Worm (Caenorhabditis elegans) whole organism, young adult: ENCODE results near the gene F52C6.2.

Experiments used
- B0019.2 ChIP-seq: fragments of 200-800 bp; sonication (Bioruptor generic); conservative IDR thresholded peaks from 2 replicates; pipeline ENCODE4 v1.3.6; 2022; ENCODE audit warnings: missing genetic modification reagents, missing genetic modification characterization, missing compliant biosample characterization
- C06A6.2 ChIP-seq: fragments of 200-800 bp; sonication (Bioruptor generic); conservative IDR thresholded peaks from 2 replicates; pipeline ENCODE4 v1.3.6; 2022; ENCODE audit warnings: missing genetic modification characterization, missing compliant biosample characterization
- C17E4.6 ChIP-seq: fragments of 200-800 bp; sonication (Bioruptor generic); IDR thresholded peaks from 2 replicates; pipeline ENCODE4 v1.3.6; 2022; ENCODE audit warnings: missing genetic modification reagents, missing genetic modification characterization, missing compliant biosample characterization
- F23B12.7 ChIP-seq: sonication (generic microtip); optimal IDR thresholded peaks from 2 replicates; lab custom pipeline; 2017; ENCODE audit warnings: missing genetic modification characterization, mild to moderate bottlenecking, missing compliant biosample characterization, antibody characterized with exemption, moderate library complexity; ENCODE audit not compliant: insufficient read depth
- F55B11.4 ChIP-seq: sonication (generic microtip); optimal IDR thresholded peaks from 2 replicates; lab custom pipeline; 2016; ENCODE audit warnings: missing compliant biosample characterization, missing genetic modification characterization, borderline replicate concordance; ENCODE audit not compliant: insufficient read depth
- K12H6.12 ChIP-seq: fragments of 200-800 bp; sonication (Bioruptor generic); optimal IDR thresholded peaks from 2 replicates; lab custom pipeline; 2018; ENCODE audit warnings: mild to moderate bottlenecking, missing genetic modification characterization, missing compliant biosample characterization
- T26A5.8 ChIP-seq: sonication (generic microtip); optimal IDR thresholded peaks from 2 replicates; lab custom pipeline; 2016; ENCODE audit warnings: missing genetic modification characterization, missing compliant biosample characterization
- Y53G8AR.9 ChIP-seq: fragments of 200-800 bp; sonication (Bioruptor generic); conservative IDR thresholded peaks from 2 replicates; pipeline ENCODE4 v1.3.6; 2022; ENCODE audit warnings: missing genetic modification reagents, missing genetic modification characterization, missing compliant biosample characterization
- Y79H2A.3 ChIP-seq: fragments of 200-800 bp; sonication (Bioruptor generic); conservative IDR thresholded peaks from 2 replicates; pipeline ENCODE4 v1.3.6; 2022; ENCODE audit warnings: missing genetic modification reagents, missing genetic modification characterization, missing compliant biosample characterization
- ama-1 ChIP-seq, 3 experiments: fragments of 150-350 bp in 1 of 3; sonication (generic microtip) in 2 of 3; optimal IDR thresholded peaks; 2 replicates each; lab custom pipeline; 2014 to 2018; ENCODE audit warnings: missing biosample characterization in 2 of 3, missing genetic modification characterization in 2 of 3, missing genetic modification reagents in 2 of 3
- aptf-2 ChIP-seq: fragments of 200-800 bp; sonication (Bioruptor generic); conservative IDR thresholded peaks from 2 replicates; pipeline ENCODE4 v1.3.6; 2022; ENCODE audit warnings: missing genetic modification reagents, missing genetic modification characterization, missing compliant biosample characterization
- aptf-3 ChIP-seq: fragments of 200-800 bp; sonication (Bioruptor generic); IDR thresholded peaks from 2 replicates; pipeline ENCODE4 v1.3.6; 2022; ENCODE audit warnings: missing genetic modification characterization, missing compliant biosample characterization
- attf-5 ChIP-seq: fragments of 200-800 bp; sonication (Bioruptor generic); optimal IDR thresholded peaks from 2 replicates; lab custom pipeline; 2018; ENCODE audit warnings: mild to moderate bottlenecking, missing genetic modification characterization, missing compliant biosample characterization
- cebp-1 ChIP-seq, 2 experiments: fragments of 200-800 bp in 1 of 2; sonication (Bioruptor generic) in 1 of 2; sonication (generic microtip) in 1 of 2; IDR thresholded peaks in 1 of 2; optimal IDR thresholded peaks in 1 of 2; 2 replicates each; pipeline versions ENCODE4 v1.3.6 to Lab custom; 2017 to 2022; ENCODE audit warnings: missing compliant biosample characterization in 2 of 2, missing genetic modification characterization in 2 of 2, mild to moderate bottlenecking in 1 of 2, missing genetic modification reagents in 1 of 2, moderate library complexity in 1 of 2
- cebp-2 ChIP-seq: fragments of 200-800 bp; sonication (Bioruptor generic); IDR thresholded peaks from 2 replicates; pipeline ENCODE4 v1.3.6; 2022; ENCODE audit warnings: missing genetic modification characterization, missing compliant biosample characterization
- efl-1 ChIP-seq: fragments of 150-350 bp; optimal IDR thresholded peaks from 2 replicates; lab custom pipeline; 2014; ENCODE audit warnings: missing biosample characterization, missing genetic modification reagents, missing genetic modification characterization
- hlh-12 ChIP-seq: sonication (generic microtip); optimal IDR thresholded peaks from 2 replicates; lab custom pipeline; 2016; ENCODE audit warnings: missing genetic modification characterization, missing compliant biosample characterization
- hlh-26 ChIP-seq: fragments of 200-800 bp; sonication (Bioruptor generic); conservative IDR thresholded peaks from 2 replicates; pipeline ENCODE4 v1.3.6; 2022; ENCODE audit warnings: missing genetic modification reagents, missing genetic modification characterization, missing compliant biosample characterization
- lag-1 ChIP-seq: fragments of 200-800 bp; sonication (Bioruptor generic); IDR thresholded peaks from 2 replicates; pipeline ENCODE4 v1.3.6; 2022; ENCODE audit warnings: missing genetic modification reagents, missing genetic modification characterization, missing compliant biosample characterization
- let-607 ChIP-seq, 2 experiments: fragments of 200-800 bp in 1 of 2; sonication (Bioruptor generic) in 1 of 2; sonication (generic microtip) in 1 of 2; optimal IDR thresholded peaks; 2 replicates each; lab custom pipeline; 2016 to 2018; ENCODE audit warnings: mild to moderate bottlenecking in 2 of 2, missing compliant biosample characterization in 2 of 2, missing genetic modification characterization in 2 of 2, moderate library complexity in 2 of 2, missing genotype in 1 of 2
- lin-26 ChIP-seq: fragments of 200-800 bp; sonication (Bioruptor generic); IDR thresholded peaks from 2 replicates; pipeline ENCODE4 v1.3.6; 2022; ENCODE audit warnings: missing genetic modification reagents, missing genetic modification characterization, missing compliant biosample characterization
- lin-35 ChIP-seq, 3 experiments: fragments of 150-350 bp in 2 of 3; sonication (generic microtip) in 1 of 3; optimal IDR thresholded peaks; 2 replicates each; lab custom pipeline; 2014 to 2018; ENCODE audit warnings: missing biosample characterization in 3 of 3, missing genetic modification characterization in 3 of 3, missing genetic modification reagents in 3 of 3
- lir-1 ChIP-seq: fragments of 200-800 bp; sonication (Bioruptor generic); conservative IDR thresholded peaks from 2 replicates; pipeline ENCODE4 v1.3.6; 2022; ENCODE audit warnings: missing genetic modification reagents, missing genetic modification characterization, missing compliant biosample characterization
- mes-4 ChIP-seq: sonication (generic microtip); optimal IDR thresholded peaks from 2 replicates; lab custom pipeline; 2016; ENCODE audit warnings: missing genotype, missing genetic modification characterization, missing compliant biosample characterization
- nfya-2 ChIP-seq: fragments of 200-800 bp; sonication (Bioruptor generic); IDR thresholded peaks from 2 replicates; pipeline ENCODE4 v1.3.6; 2022; ENCODE audit warnings: missing genetic modification reagents, missing genetic modification characterization, missing compliant biosample characterization
- nhr-120 ChIP-seq: fragments of 200-800 bp; sonication (Bioruptor generic); IDR thresholded peaks from 2 replicates; pipeline ENCODE4 v1.3.6; 2022; ENCODE audit warnings: missing genetic modification characterization, missing compliant biosample characterization
- pbrm-1 ChIP-seq: fragments of 200-800 bp; sonication (Bioruptor generic); IDR thresholded peaks from 2 replicates; pipeline ENCODE4 v1.3.6; 2022; ENCODE audit warnings: missing genetic modification reagents, missing genetic modification characterization, missing compliant biosample characterization
- pha-4 ChIP-seq: fragments of 150-350 bp; sonication (generic microtip); optimal IDR thresholded peaks from 2 replicates; lab custom pipeline; 2014; ENCODE audit warnings: missing biosample characterization, missing genetic modification reagents, missing genetic modification characterization
- repo-1 ChIP-seq: sonication (generic microtip); optimal IDR thresholded peaks from 2 replicates; lab custom pipeline; 2017; ENCODE audit warnings: mild to moderate bottlenecking, missing genetic modification characterization, missing compliant biosample characterization
- sdz-38 ChIP-seq: sonication (generic microtip); optimal IDR thresholded peaks from 2 replicates; lab custom pipeline; 2016; ENCODE audit warnings: missing genotype, missing genetic modification characterization, missing compliant biosample characterization
- sea-2 ChIP-seq: fragments of 200-800 bp; sonication (Bioruptor generic); IDR thresholded peaks from 2 replicates; pipeline ENCODE4 v1.3.6; 2022; ENCODE audit warnings: missing genetic modification characterization, missing compliant biosample characterization
- snpc-4 ChIP-seq, 5 experiments: fragments of 150-350 bp in 1 of 5; sonication (generic microtip) in 4 of 5; optimal IDR thresholded peaks; 2 replicates each; lab custom pipeline; 2014 to 2018; ENCODE audit warnings: missing genetic modification characterization in 5 of 5, missing biosample characterization in 3 of 5, antibody characterized with exemption in 2 of 5, mild to moderate bottlenecking in 2 of 5, missing compliant biosample characterization in 2 of 5, missing genotype in 2 of 5, moderate library complexity in 2 of 5, missing genetic modification reagents in 1 of 5
- somi-1 ChIP-seq: fragments of 200-800 bp; sonication (Bioruptor generic); optimal IDR thresholded peaks from 2 replicates; lab custom pipeline; 2018; ENCODE audit warnings: mild to moderate bottlenecking, missing genetic modification characterization, missing compliant biosample characterization
- unc-130 ChIP-seq: sonication (generic microtip); optimal IDR thresholded peaks from 2 replicates; lab custom pipeline; 2016; ENCODE audit warnings: missing genetic modification reagents, missing genetic modification characterization, missing compliant biosample characterization
- zfh-2 ChIP-seq: fragments of 200-800 bp; sonication (Bioruptor generic); conservative IDR thresholded peaks from 2 replicates; pipeline ENCODE4 v1.3.6; 2022; ENCODE audit warnings: missing genetic modification reagents, missing genetic modification characterization, missing compliant biosample characterization

The F52C6.2 gene

DNA sequence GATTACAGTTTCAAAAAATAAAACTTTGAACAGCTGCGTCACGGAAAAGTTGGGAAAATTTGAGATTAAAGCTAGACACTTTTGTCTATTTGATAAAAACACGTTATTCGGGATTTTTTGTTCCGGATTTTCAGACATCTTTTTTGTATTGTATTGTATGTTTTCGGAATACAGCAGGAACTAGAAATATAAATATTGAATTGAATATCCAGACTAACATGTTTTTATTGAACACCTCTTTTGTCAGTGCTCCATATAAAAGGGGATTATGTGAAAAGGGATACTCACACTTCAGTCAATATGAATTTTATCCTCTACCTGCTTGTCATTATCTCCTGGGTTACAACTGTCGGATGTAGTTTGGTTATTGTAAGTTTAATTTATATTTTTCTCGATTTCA lies 32.4 kb upstream of the F52C6.2 start, which contains the start of gene C16C4.1:
Gene C16C4.1, plus strand, starts transcription at position 301 of the 400 bp plus-strand sequence.
- TF ChIP-seq zfh-2 (no peak), lag-1 (GFP tag; lab: Robert Waterston, UW) (no peak), somi-1 (GFP tag; lab: Kevin White, UChicago) (no peak), attf-5 (GFP tag; lab: Kevin White, UChicago) (no peak), nfya-2 (GFP tag; lab: Robert Waterston, UW) (no peak)

DNA sequence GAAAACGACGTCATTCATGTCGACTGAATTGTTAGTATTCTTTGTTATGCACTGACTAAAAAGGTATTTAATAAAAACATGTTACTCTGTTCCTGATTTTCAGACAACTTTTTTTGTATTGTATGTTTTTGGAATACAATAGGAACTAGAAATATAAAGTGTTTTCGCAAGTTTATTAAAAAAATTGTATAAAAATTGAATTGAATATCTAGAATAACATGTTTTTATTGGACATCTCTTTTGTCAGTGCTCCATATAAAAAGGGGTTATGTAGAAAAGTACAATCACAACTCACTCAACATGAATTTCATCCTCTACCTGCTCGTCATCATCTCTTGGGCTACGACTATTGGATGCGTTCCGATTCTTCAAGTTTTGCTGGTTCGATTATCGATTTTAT lies 31.0 kb upstream of the F52C6.2 start, which contains the start of gene C46F9.5:
Gene C46F9.5, plus strand, starts transcription at position 301 of the 400 bp plus-strand sequence.
- no peak for TF ChIP-seq C17E4.6 (GFP tag; lab: Robert Waterston, UW)
- TF ChIP-seq F55B11.4 (tag; lab: Kevin White, UChicago) = no peak
- TF ChIP-seq lin-35 (GFP tag; optimal IDR thresholded peaks at IDR 0.05; lab: Kevin White, UChicago) = no peak
- TF ChIP-seq K12H6.12 (tag; lab: Kevin White, UChicago) = no peak
- TF ChIP-seq mes-4 (tag; lab: Kevin White, UChicago) = no peak
- TF ChIP-seq Y79H2A.3 (GFP tag; lab: Robert Waterston, UW) = no peak
- TF ChIP-seq pbrm-1 (GFP tag; lab: Robert Waterston, UW) = no peak
- no peak for TF ChIP-seq aptf-2
- TF ChIP-seq lir-1 = no peak
- TF ChIP-seq hlh-12 (tag; lab: Kevin White, UChicago) = no peak
- no peak for TF ChIP-seq efl-1
- TF ChIP-seq aptf-3 = no peak
- TF ChIP-seq hlh-26 (GFP tag; lab: Robert Waterston, UW) = no peak
- TF ChIP-seq lin-26 (GFP tag; lab: Robert Waterston, UW) = no peak
- no peak for TF ChIP-seq F23B12.7 (tag; lab: Kevin White, UChicago)
- no peak for TF ChIP-seq ama-1 (optimal IDR thresholded peaks at IDR 0.05; lab: Kevin White, UChicago)
- no peak for TF ChIP-seq ama-1 (GFP tag; optimal IDR thresholded peaks at IDR 0.05; lab: Kevin White, UChicago)
- TF ChIP-seq, all 124 proteins: peak for 0

DNA sequence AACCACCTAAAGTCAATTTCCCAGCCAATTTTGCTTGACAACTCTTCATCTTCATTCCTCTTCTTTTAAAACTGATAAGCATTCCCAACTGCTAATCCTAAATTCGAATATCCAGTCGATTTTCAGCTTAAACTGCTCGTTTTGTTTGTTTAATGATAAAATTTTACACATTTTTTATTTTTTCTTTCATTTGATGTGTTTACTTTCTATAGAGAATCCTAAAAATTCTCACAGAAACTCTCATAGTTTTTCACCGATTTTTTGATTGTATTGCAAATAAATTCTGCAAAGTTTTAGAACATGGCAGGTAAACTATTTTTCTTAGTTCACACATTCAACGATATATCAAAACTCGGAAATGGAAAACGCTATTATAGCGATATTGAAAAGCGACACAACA lies 30.5 kb upstream of the F52C6.2 start, which contains the start of gene math-25:
Gene math-25, plus strand, starts transcription at position 301 of the 400 bp plus-strand sequence.
- no peak for TF ChIP-seq B0019.2
- TF ChIP-seq lir-1 = no peak

DNA sequence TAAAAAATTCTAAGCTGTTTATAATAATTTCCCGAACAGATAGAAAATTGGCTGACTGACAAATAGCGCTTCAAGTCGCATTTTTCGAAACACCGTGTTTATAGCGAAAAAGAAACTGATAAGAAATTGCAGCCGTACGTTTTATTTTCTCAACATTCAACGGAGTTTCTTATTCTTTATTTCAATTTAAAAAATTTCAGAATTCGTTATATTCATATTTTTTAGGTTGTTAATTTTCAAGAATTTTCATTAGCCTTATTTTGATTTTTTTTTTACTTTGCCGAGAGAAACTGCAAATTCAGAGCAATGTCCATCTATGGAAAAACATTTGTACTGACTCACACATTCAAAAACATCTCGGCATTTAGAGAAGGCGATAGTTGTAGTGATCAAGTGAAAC lies 28.3 kb upstream of the F52C6.2 start, which contains the start of gene C46F9.6:
Gene C46F9.6, plus strand, starts transcription at position 301 of the 400 bp plus-strand sequence.
- no peak for TF ChIP-seq cebp-1 (GFP tag; IDR thresholded peaks at IDR 0.05; lab: Robert Waterston, UW)
- TF ChIP-seq cebp-1 (tag; optimal IDR thresholded peaks at IDR 0.05; lab: Kevin White, UChicago) = no peak
- TF ChIP-seq C06A6.2 = no peak
- no peak for TF ChIP-seq B0019.2
- TF ChIP-seq unc-130 = no peak
- TF ChIP-seq T26A5.8 = no peak
- no peak for TF ChIP-seq repo-1 (tag; lab: Kevin White, UChicago)
- no peak for TF ChIP-seq snpc-4 (GFP tag; optimal IDR thresholded peaks at IDR 0.05; lab: Kevin White, UChicago)
- TF ChIP-seq snpc-4 (tag; optimal IDR thresholded peaks at IDR 0.05; lab: Kevin White, UChicago) = no peak
- TF ChIP-seq let-607 (tag; optimal IDR thresholded peaks at IDR 0.05; lab: Kevin White, UChicago) = no peak
- TF ChIP-seq cebp-2 (GFP tag; lab: Robert Waterston, UW) = no peak
- no peak for TF ChIP-seq sdz-38 (tag; lab: Kevin White, UChicago)
- no peak for TF ChIP-seq pha-4
- no peak for TF ChIP-seq Y53G8AR.9 (GFP tag; lab: Robert Waterston, UW)
- no peak for TF ChIP-seq nhr-120 (GFP tag; lab: Robert Waterston, UW)
- no peak for TF ChIP-seq sea-2 (GFP tag; lab: Robert Waterston, UW)
